Fruit fly (Drosophila melanogaster) whole organism, embryonic: ENCODE results near the gene Cpr67Fb.

Experiments used
- CG11456 ChIP-seq: fragments of 200-800 bp; sonication (Bioruptor generic); IDR thresholded peaks from 3 replicates; pipeline ENCODE4 v1.3.6; 2022; ENCODE audit warnings: missing biosample characterization, missing genetic modification characterization
- CG11504 ChIP-seq: fragments of 200-800 bp; sonication (Bioruptor generic); optimal IDR thresholded peaks from 3 replicates; lab custom pipeline; 2019; ENCODE audit warnings: missing biosample characterization, mild to moderate bottlenecking, missing genetic modification characterization, moderate library complexity
- CG12391 ChIP-seq: fragments of 200-800 bp; sonication (Bioruptor generic); optimal IDR thresholded peaks from 3 replicates; lab custom pipeline; 2018; ENCODE audit warnings: missing biosample characterization, mild to moderate bottlenecking, missing genetic modification characterization, moderate library complexity
- CG12769 ChIP-seq: fragments of 200-800 bp; sonication (Bioruptor generic); optimal IDR thresholded peaks from 2 replicates; lab custom pipeline; 2019; ENCODE audit warnings: missing biosample characterization, mild to moderate bottlenecking, missing genetic modification characterization, moderate library complexity
- CG14965 ChIP-seq: fragments of 200-800 bp; sonication (Bioruptor generic); optimal IDR thresholded peaks from 2 replicates; lab custom pipeline; 2016; ENCODE audit warnings: missing biosample characterization, missing genetic modification characterization, borderline replicate concordance
- CG15269 ChIP-seq: fragments of 200-800 bp; sonication (Bioruptor generic); optimal IDR thresholded peaks from 2 replicates; lab custom pipeline; 2018; ENCODE audit warnings: missing biosample characterization, mild to moderate bottlenecking, missing genetic modification characterization, moderate library complexity
- CG16815 ChIP-seq: fragments of 200-800 bp; sonication (Bioruptor generic); optimal IDR thresholded peaks from 3 replicates; lab custom pipeline; 2017; ENCODE audit warnings: missing biosample characterization, mild to moderate bottlenecking, missing genetic modification characterization
- CG16863 ChIP-seq: fragments of 200-800 bp; sonication (Bioruptor generic); optimal IDR thresholded peaks from 3 replicates; lab custom pipeline; 2016; ENCODE audit warnings: missing biosample characterization, missing genetic modification characterization
- CG17359 ChIP-seq: fragments of 200-800 bp; sonication (Bioruptor generic); optimal IDR thresholded peaks from 3 replicates; lab custom pipeline; 2018; ENCODE audit warnings: missing biosample characterization, mild to moderate bottlenecking, missing genetic modification characterization, moderate library complexity
- CG17361 ChIP-seq: fragments of 200-800 bp; sonication (Bioruptor generic); IDR thresholded peaks from 3 replicates; pipeline ENCODE4 v1.3.6; 2022; ENCODE audit warnings: missing biosample characterization, missing genetic modification characterization
- CG2712 ChIP-seq: fragments of 200-800 bp; optimal IDR thresholded peaks from 3 replicates; lab custom pipeline; 2019; ENCODE audit warnings: missing biosample characterization, mild to moderate bottlenecking, missing genetic modification characterization, moderate library complexity
- CG31365 ChIP-seq: fragments of 200-800 bp; sonication (Bioruptor generic); optimal IDR thresholded peaks from 2 replicates; lab custom pipeline; 2018; ENCODE audit warnings: missing biosample characterization, mild to moderate bottlenecking, missing genetic modification characterization
- CG31441 ChIP-seq: fragments of 200-800 bp; sonication (Bioruptor generic); IDR thresholded peaks from 2 replicates; pipeline ENCODE4 v1.3.6; 2022; ENCODE audit warnings: missing biosample characterization, missing genetic modification characterization
- CG6654 ChIP-seq: fragments of 200-800 bp; sonication (Bioruptor generic); optimal IDR thresholded peaks from 2 replicates; lab custom pipeline; 2017; ENCODE audit warnings: missing biosample characterization, mild to moderate bottlenecking, missing genetic modification characterization
- CrebB ChIP-seq: fragments of 200-800 bp; sonication (Bioruptor generic); optimal IDR thresholded peaks from 3 replicates; lab custom pipeline; 2018; ENCODE audit warnings: missing biosample characterization, mild to moderate bottlenecking, missing genetic modification characterization
- D19A ChIP-seq: fragments of 200-800 bp; optimal IDR thresholded peaks from 3 replicates; lab custom pipeline; 2019; ENCODE audit warnings: missing biosample characterization, mild to moderate bottlenecking, missing genetic modification characterization, moderate library complexity
- Ets65A ChIP-seq: fragments of 200-800 bp; sonication (Bioruptor generic); peaks from one replicate; lab custom pipeline; 2016; ENCODE audit warnings: missing biosample characterization, missing genetic modification characterization
- Hr51 ChIP-seq, 2 experiments: fragments of 200-800 bp; sonication (Bioruptor generic); optimal IDR thresholded peaks; 2 replicates in 1 of 2; 3 replicates in 1 of 2; lab custom pipeline; 2016 to 2018; ENCODE audit warnings: missing biosample characterization in 2 of 2, missing genetic modification characterization in 2 of 2, mild to moderate bottlenecking in 1 of 2, moderate library complexity in 1 of 2
- Hr78 ChIP-seq, 2 experiments: fragments of 200-800 bp in 1 of 2; fragments of >200 bp in 1 of 2; sonication (Bioruptor generic) in 1 of 2; optimal IDR thresholded peaks; 2 replicates each; lab custom pipeline; 2017 to 2019; ENCODE audit warnings: missing biosample characterization in 2 of 2, missing genetic modification characterization in 2 of 2, mild to moderate bottlenecking in 1 of 2, moderate library complexity in 1 of 2
- Mrtf ChIP-seq: fragments of 200-800 bp; sonication (Bioruptor generic); IDR thresholded peaks from 3 replicates; pipeline ENCODE4 v1.3.6; 2022; ENCODE audit warnings: missing biosample characterization, missing genetic modification characterization
- Myb ChIP-seq: fragments of 200-800 bp; sonication (Bioruptor generic); optimal IDR thresholded peaks from 2 replicates; lab custom pipeline; 2016; ENCODE audit warnings: missing biosample characterization, missing genetic modification characterization
- Nf-YB ChIP-seq: fragments of 200-800 bp; sonication (Bioruptor generic); optimal IDR thresholded peaks from 3 replicates; lab custom pipeline; 2019; ENCODE audit warnings: missing biosample characterization, mild to moderate bottlenecking, missing genetic modification characterization, moderate library complexity
- Oli ChIP-seq: fragments of 200-800 bp; sonication (Bioruptor generic); optimal IDR thresholded peaks from 2 replicates; lab custom pipeline; 2018; ENCODE audit warnings: missing biosample characterization, mild to moderate bottlenecking, missing genetic modification characterization, moderate library complexity
- Side ChIP-seq: fragments of 200-800 bp; sonication (Bioruptor generic); optimal IDR thresholded peaks from 2 replicates; lab custom pipeline; 2016; ENCODE audit warnings: missing biosample characterization, missing genetic modification characterization
- abd-A ChIP-seq: fragments of 200-800 bp; sonication (Bioruptor generic); optimal IDR thresholded peaks from 3 replicates; lab custom pipeline; 2019; ENCODE audit warnings: missing biosample characterization, mild to moderate bottlenecking, missing genetic modification characterization, moderate library complexity
- dmrt99B ChIP-seq: fragments of 200-800 bp; sonication (Bioruptor generic); optimal IDR thresholded peaks from 2 replicates; lab custom pipeline; 2018; ENCODE audit warnings: missing biosample characterization, mild to moderate bottlenecking, missing genetic modification characterization, moderate library complexity
- fd64A ChIP-seq: fragments of 200-800 bp; sonication (Bioruptor generic); optimal IDR thresholded peaks from 3 replicates; lab custom pipeline; 2018; ENCODE audit warnings: missing biosample characterization, mild to moderate bottlenecking, missing genetic modification characterization
- gem ChIP-seq: fragments of 200-800 bp; sonication (Bioruptor generic); optimal IDR thresholded peaks from 2 replicates; lab custom pipeline; 2019; ENCODE audit warnings: missing biosample characterization, mild to moderate bottlenecking, missing genetic modification characterization, moderate library complexity
- lmd ChIP-seq: fragments of 200-800 bp; sonication (Bioruptor generic); IDR thresholded peaks from 2 replicates; pipeline ENCODE4 v1.3.6; 2022; ENCODE audit warnings: missing biosample characterization, missing genetic modification characterization
- pfk ChIP-seq: fragments of 200-800 bp; sonication (Bioruptor generic); optimal IDR thresholded peaks from 2 replicates; lab custom pipeline; 2018; ENCODE audit warnings: missing biosample characterization, mild to moderate bottlenecking, missing genetic modification characterization, moderate library complexity
- phol ChIP-seq: fragments of 200-800 bp; sonication (Bioruptor generic); optimal IDR thresholded peaks from 3 replicates; lab custom pipeline; 2018; ENCODE audit warnings: missing biosample characterization, mild to moderate bottlenecking, missing genetic modification characterization, moderate library complexity
- pros ChIP-seq: fragments of 200-800 bp; sonication (Bioruptor generic); optimal IDR thresholded peaks from 3 replicates; lab custom pipeline; 2019; ENCODE audit warnings: missing biosample characterization, mild to moderate bottlenecking, missing genetic modification characterization, moderate library complexity
- row ChIP-seq: fragments of 200-800 bp; sonication (Bioruptor generic); IDR thresholded peaks from 3 replicates; pipeline ENCODE4 v1.3.6; 2022; ENCODE audit warnings: missing biosample characterization, missing genetic modification characterization

Gene Cpr67Fb

DNA sequence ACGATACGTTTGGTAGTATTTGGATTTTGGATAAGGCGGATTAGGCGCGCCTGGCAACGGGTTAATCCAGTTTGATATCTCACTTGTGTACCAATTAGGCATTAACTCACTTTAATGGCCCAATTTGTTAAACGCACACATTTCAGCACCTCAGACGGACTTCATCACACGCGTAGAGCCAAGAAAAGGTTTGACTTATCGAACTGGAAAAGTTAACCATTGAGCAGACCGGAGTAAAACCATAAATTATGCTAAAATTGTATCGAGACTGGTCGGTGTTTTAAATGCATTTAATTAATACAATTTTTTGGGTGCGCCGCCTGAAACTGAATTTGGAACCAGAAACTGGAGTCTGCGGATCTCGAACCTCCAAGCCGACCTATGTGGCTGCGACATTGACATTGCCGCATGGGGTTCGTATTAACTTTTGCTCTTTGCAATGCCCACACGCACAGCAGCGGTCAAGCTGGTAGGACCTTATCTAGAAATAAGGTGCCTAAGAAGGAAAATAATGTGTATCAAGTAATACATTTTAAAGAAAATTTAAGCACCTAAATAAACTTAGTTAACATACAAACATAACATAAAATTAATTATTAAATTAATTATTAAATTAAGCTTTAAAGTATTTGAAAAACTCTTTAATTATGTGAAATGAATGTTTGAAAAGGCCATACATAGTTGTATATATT is 4.8 kb upstream of the Cpr67Fb start (continued):
- TF ChIP-seq abd-A (tag; lab: Kevin White, UChicago) (peak; percentile 52), CG12769 (peak; percentile 11), gem (peak; percentile 57), Ets65A (GFP tag; lab: Kevin White, UChicago) (peak; percentile 13), dmrt99B (tag; lab: Kevin White, UChicago) (peak; percentile 39), CG16815 (GFP tag; lab: Kevin White, UChicago) (no peak), row (GFP tag; lab: Robert Waterston, UW) (0 out of 3 replicates have a peak, but pooled peaks have one; percentile 18), pros (GFP tag; lab: Kevin White, UChicago) (peak; percentile 39), CG15269 (tag; lab: Kevin White, UChicago) (peak; percentile 24), Oli (tag; lab: Kevin White, UChicago) (peak; percentile 26), Mrtf (GFP tag; lab: Robert Waterston, UW) (0 out of 3 replicates have a peak, but pooled peaks have one; percentile 13), CG2712 (peak; percentile 36), CrebB (tag; lab: Kevin White, UChicago) (no peak), CG11456 (GFP tag; lab: Robert Waterston, UW) (no peak), Myb (GFP tag; lab: Kevin White, UChicago) (no peak), Side (no peak), CG6654 (no peak), CG31441 (GFP tag; lab: Robert Waterston, UW) (peak; percentile 27; the same call in 1 of the 2 replicates), CG17361 (GFP tag; lab: Robert Waterston, UW) (0 out of 3 replicates have a peak, but pooled peaks have one; percentile 24), CG17359 (tag; lab: Kevin White, UChicago) (peak; percentile 9), phol (tag; lab: Kevin White, UChicago) (peak; percentile 23), CG12391 (tag; lab: Kevin White, UChicago) (peak; percentile 4), Hr78 (GFP tag; optimal IDR thresholded peaks at IDR 0.05; lab: Kevin White, UChicago) (peak in 1 of 2 experiments; percentile 45), D19A (tag; lab: Kevin White, UChicago) (peak; percentile 2)

DNA sequence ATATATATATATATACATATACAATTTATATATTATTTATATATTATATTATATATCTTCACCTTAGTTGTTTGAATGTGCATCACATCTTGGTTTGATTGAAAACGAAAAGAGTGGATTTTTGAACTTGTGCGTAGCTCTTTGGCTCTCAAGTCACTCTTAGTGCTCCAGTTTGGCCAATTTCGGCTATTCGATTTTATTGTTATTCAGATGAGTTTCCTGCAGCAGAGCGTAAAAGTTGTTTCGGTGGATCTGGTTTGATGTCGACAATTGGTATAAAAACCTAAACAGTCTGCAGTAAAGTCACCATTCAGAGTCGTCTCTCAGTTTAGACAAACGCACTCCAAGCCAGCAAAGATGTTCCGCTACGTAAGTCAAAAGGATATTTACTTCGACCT is 4.3 kb upstream of the Cpr67Fb start, which contains the start of gene Cpr67Fa1:
TSS of gene Cpr67Fa1 (plus strand) at position 299 of the 398 bp plus-strand sequence.
- TF ChIP-seq CG11504 (tag; lab: Kevin White, UChicago) (peak; percentile 0), Hr51 (GFP tag; optimal IDR thresholded peaks at IDR 0.05; lab: Kevin White, UChicago) (peak in 1 of 2 experiments; percentile 22), Nf-YB (no peak), D19A (tag; lab: Kevin White, UChicago) (no peak), pfk (GFP tag; lab: Kevin White, UChicago) (no peak)

DNA sequence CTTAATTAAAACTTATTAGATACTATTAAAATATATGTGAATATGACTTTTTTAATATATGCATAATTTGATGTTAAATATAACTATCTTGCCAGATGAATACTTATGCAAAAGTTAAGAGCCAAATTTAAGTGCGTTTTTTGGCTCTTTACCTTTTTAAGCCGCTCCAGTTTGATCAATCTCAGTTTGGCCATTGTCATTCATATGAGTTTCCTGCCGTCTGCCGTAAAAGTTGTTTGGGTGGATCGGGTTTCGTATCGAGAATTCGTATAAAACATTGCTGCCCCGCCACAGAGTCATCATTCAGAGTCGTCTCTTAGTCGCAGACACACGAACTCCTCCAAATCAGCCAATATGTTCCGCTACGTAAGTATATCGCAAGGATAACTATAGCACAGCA is 2.6 kb upstream of the Cpr67Fb start, which contains the start of gene Cpr67Fa2:
TSS of gene Cpr67Fa2 (plus strand) at position 301 of the 400 bp plus-strand sequence.
- TF ChIP-seq CG14965 (GFP tag; lab: Kevin White, UChicago): no peak
- TF ChIP-seq fd64A (GFP tag; lab: Kevin White, UChicago): no peak
- TF ChIP-seq CG31365 (tag; lab: Kevin White, UChicago): no peak
- TF ChIP-seq lmd: no peak
- no peak for TF ChIP-seq CG16863 (GFP tag; lab: Kevin White, UChicago)
